Worm (Caenorhabditis elegans): ENCODE data around the gene vnut-1.

DNA sequence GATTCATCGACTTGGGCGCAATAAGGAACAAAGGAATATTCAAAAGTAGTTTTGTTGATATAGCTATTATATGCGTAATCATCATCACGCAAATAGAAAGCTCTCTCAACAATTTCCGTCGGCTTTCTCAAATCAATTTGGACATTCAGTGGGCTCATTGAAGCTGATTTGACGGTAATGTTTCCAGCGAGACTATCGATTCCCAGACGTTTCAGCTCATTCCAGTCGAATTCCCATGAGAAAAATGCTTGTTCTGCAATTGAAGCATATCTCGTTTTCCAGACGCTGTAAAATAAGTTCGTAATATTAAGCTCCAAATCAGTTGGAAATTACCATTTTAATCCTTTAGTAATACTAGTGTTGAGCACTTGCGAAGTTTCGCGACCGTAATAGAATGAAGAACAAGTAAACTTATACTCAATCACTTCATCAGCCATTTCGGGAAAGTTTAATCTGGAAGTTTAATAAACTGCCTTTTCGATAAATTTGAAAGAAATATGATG, 33.5 kb downstream of the vnut-1 start, which contains the start of gene btb-20:
- TF ChIP-seq nhr-76 (tag; optimal IDR thresholded peaks at IDR 0.05) = no peak
- no peak for TF ChIP-seq rnt-1 (tag; optimal IDR thresholded peaks at IDR 0.05)
- no peak for TF ChIP-seq ama-1 (optimal IDR thresholded peaks at IDR 0.05)
- no peak for TF ChIP-seq jun-1 (tag; optimal IDR thresholded peaks at IDR 0.05)
- TF ChIP-seq fos-1 (tag; optimal IDR thresholded peaks at IDR 0.05) = no peak
- no peak for TF ChIP-seq egl-27 (tag; optimal IDR thresholded peaks at IDR 0.05)
- no peak for TF ChIP-seq lsy-2 (tag; optimal IDR thresholded peaks at IDR 0.05)
- no peak for TF ChIP-seq sox-4 (tag; optimal IDR thresholded peaks at IDR 0.05)
- no peak for TF ChIP-seq aly-2 (tag; optimal IDR thresholded peaks at IDR 0.05)
